Worm (Caenorhabditis elegans) whole organism, midembryonic: ENCODE measurements around the gene clp-1.

Source experiments
- cog-1 ChIP-seq: sonication (generic microtip); optimal IDR thresholded peaks from 2 replicates; lab custom pipeline; 2016; ENCODE audit warnings: missing genetic modification characterization, missing compliant biosample characterization
- klf-2 ChIP-seq: fragments of 200-800 bp; sonication (Bioruptor generic); conservative IDR thresholded peaks from 2 replicates; pipeline ENCODE4 v1.3.6; 2022; ENCODE audit warnings: missing genetic modification reagents, missing genetic modification characterization, missing compliant biosample characterization
- med-1 ChIP-seq: sonication (generic microtip); optimal IDR thresholded peaks from 2 replicates; lab custom pipeline; 2017; ENCODE audit warnings: missing genetic modification characterization, mild to moderate bottlenecking, missing compliant biosample characterization, antibody characterized with exemption, missing genetic modification reagents; ENCODE audit not compliant: insufficient read depth

DNA sequence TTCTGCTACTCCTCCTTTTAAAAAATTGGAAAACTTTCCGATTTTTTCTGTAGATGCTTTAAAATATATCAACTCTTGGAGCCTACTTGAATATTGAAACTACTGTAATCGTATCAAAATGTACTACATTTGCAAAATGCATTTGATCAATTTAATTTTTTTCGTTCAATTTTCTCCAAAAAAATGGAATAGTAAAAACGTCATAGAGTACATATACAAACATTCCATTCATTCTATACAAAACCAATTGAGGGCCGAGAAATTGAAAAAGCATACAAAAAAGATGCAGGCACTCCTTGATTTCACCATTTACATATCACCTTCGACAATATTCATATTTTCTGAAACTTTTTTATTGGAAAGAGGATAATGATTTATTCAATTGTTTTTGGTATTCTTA lies 24.3 kb downstream of the clp-1 start, which contains the start of gene C06G4.6:
- TF ChIP-seq med-1 (GFP tag; lab: Kevin White, UChicago) (no peak), klf-2 (GFP tag; lab: Robert Waterston, UW) (no peak), cog-1 (tag; lab: Kevin White, UChicago) (no peak)
